Fruit fly (Drosophila melanogaster): ENCODE data around the gene CG9396.

Gene CG9396

dm6 chr3R:9613124-9613523, 41.7 kb upstream of the CG9396 start (continued):
- peak; percentile 52 for TF ChIP-seq emc (GFP tag; optimal IDR thresholded peaks at IDR 0.05)
- TF ChIP-seq dati (GFP tag; IDR thresholded peaks at IDR 0.05) = no peak
- TF ChIP-seq sd (tag; optimal IDR thresholded peaks at IDR 0.05) = no peak
- peak; percentile 57 for TF ChIP-seq Blimp-1 (GFP tag; optimal IDR thresholded peaks at IDR 0.05)
- no peak for TF ChIP-seq psq (GFP tag; optimal IDR thresholded peaks at IDR 0.05)
- peak; percentile 59 for TF ChIP-seq Atf6 (GFP tag; IDR thresholded peaks at IDR 0.05)
- TF ChIP-seq eve (GFP tag; optimal IDR thresholded peaks at IDR 0.05) = peak in 1 of 2 experiments; percentile 56
- TF ChIP-seq Dfd (GFP tag; optimal IDR thresholded peaks at IDR 0.05) = no peak
- 0 out of 2 replicates have a peak, but pooled peaks have one; percentile 8 for TF ChIP-seq CG17612 (GFP tag; IDR thresholded peaks at IDR 0.05)
- TF ChIP-seq Sox100B (GFP tag; optimal IDR thresholded peaks at IDR 0.05) = peak; percentile 47
- TF ChIP-seq CG4707 (GFP tag; optimal IDR thresholded peaks at IDR 0.05) = no peak
- peak; percentile 80 for TF ChIP-seq Fer1 (GFP tag; optimal IDR thresholded peaks at IDR 0.05)
- TF ChIP-seq ap (GFP tag; IDR thresholded peaks at IDR 0.05) = peak; percentile 46; the same call in 1 of the 2 replicates
- TF ChIP-seq gsb (GFP tag; IDR thresholded peaks at IDR 0.05) = no peak
- peak; percentile 65 for TF ChIP-seq ewg (GFP tag; optimal IDR thresholded peaks at IDR 0.05)
- peak; percentile 38 for TF ChIP-seq ATbp (GFP tag; optimal IDR thresholded peaks at IDR 0.05)
- no peak for TF ChIP-seq Spps (tag; optimal IDR thresholded peaks at IDR 0.05)
- TF ChIP-seq da (GFP tag; optimal IDR thresholded peaks at IDR 0.05) = no peak
- TF ChIP-seq CG11398 (GFP tag; optimal IDR thresholded peaks at IDR 0.05) = no peak
- TF ChIP-seq CG15479 (GFP tag; optimal IDR thresholded peaks at IDR 0.05) = no peak
- TF ChIP-seq CG30431 (GFP tag; optimal IDR thresholded peaks at IDR 0.05) = peak; percentile 33
- TF ChIP-seq kah (GFP tag; optimal IDR thresholded peaks at IDR 0.05) = no peak
- TF ChIP-seq CG9932 (GFP tag; IDR thresholded peaks at IDR 0.05) = peak; percentile 51
- TF ChIP-seq CG16779 (GFP tag; IDR thresholded peaks at IDR 0.05) = no peak
- no peak for TF ChIP-seq crc (GFP tag; optimal IDR thresholded peaks at IDR 0.05)
- TF ChIP-seq Sry-δ (GFP tag; optimal IDR thresholded peaks at IDR 0.05) = peak; percentile 42
- no peak for TF ChIP-seq yki (optimal IDR thresholded peaks at IDR 0.05)
- TF ChIP-seq onecut (GFP tag; IDR thresholded peaks at IDR 0.05) = peak; percentile 20; the same call in 1 of the 2 replicates
- no peak for TF ChIP-seq HmgD (GFP tag; optimal IDR thresholded peaks at IDR 0.05)
- no peak for TF ChIP-seq Hey (tag; optimal IDR thresholded peaks at IDR 0.05)
- TF ChIP-seq CG33213 (GFP tag; optimal IDR thresholded peaks at IDR 0.05) = peak; percentile 26
- no peak for TF ChIP-seq YL-1 (GFP tag; optimal IDR thresholded peaks at IDR 0.05)
- TF ChIP-seq dmrt11E (tag; optimal IDR thresholded peaks at IDR 0.05) = peak; percentile 5
- no peak for TF ChIP-seq CrebB (tag; optimal IDR thresholded peaks at IDR 0.05)
- no peak for TF ChIP-seq sc (optimal IDR thresholded peaks at IDR 0.05)
- no peak for TF ChIP-seq sc (GFP tag; optimal IDR thresholded peaks at IDR 0.05)
- TF ChIP-seq stc (GFP tag; IDR thresholded peaks at IDR 0.05) = peak; percentile 51; the same call in 1 of the 2 replicates
- no peak for TF ChIP-seq CG7271 (tag; optimal IDR thresholded peaks at IDR 0.05)
- peak; percentile 71 for TF ChIP-seq CG2120 (GFP tag; optimal IDR thresholded peaks at IDR 0.05)

dm6 chr3R:9612217-9612616, 40.8 kb upstream of the CG9396 start:
- TF ChIP-seq CG9932 (GFP tag; IDR thresholded peaks at IDR 0.05) (peak; percentile 42; the same call in 1 of the 2 replicates), luna (GFP tag; optimal IDR thresholded peaks at IDR 0.05) (no peak), CG34224 (GFP tag; IDR thresholded peaks at IDR 0.05; ENCODE audit: partially characterized antibody) (peak; percentile 58; the same call in 1 of the 3 replicates), CG31224 (GFP tag; IDR thresholded peaks at IDR 0.05) (no peak), Dll (GFP tag; IDR thresholded peaks at IDR 0.05; ENCODE audit: partially characterized antibody) (peak; percentile 24; the same call in 1 of the 4 replicates), Oli (tag; optimal IDR thresholded peaks at IDR 0.05) (peak; percentile 4), inv (GFP tag; IDR thresholded peaks at IDR 0.05; ENCODE audit: partially characterized antibody) (peak; percentile 13; the same call in 1 of the 2 replicates), Sox102F (GFP tag; optimal IDR thresholded peaks at IDR 0.05) (peak; percentile 31), bsh (GFP tag; optimal IDR thresholded peaks at IDR 0.05) (peak in 1 of 2 experiments; percentile 4), sens (GFP tag) (peak; percentile 47), CG18599 (GFP tag; optimal IDR thresholded peaks at IDR 0.05) (peak; percentile 10), CG12769 (tag; optimal IDR thresholded peaks at IDR 0.05) (peak; percentile 1), HLH4C (GFP tag; IDR thresholded peaks at IDR 0.05; ENCODE audit: partially characterized antibody) (peak; percentile 87), CG16813 (GFP tag; IDR thresholded peaks at IDR 0.05; ENCODE audit: partially characterized antibody) (peak; percentile 69), da (GFP tag; optimal IDR thresholded peaks at IDR 0.05) (no peak), CG17802 (tag; optimal IDR thresholded peaks at IDR 0.05) (no peak)

All from whole organism, embryonic.